Worm (Caenorhabditis elegans) whole organism, midembryonic: ENCODE data around the gene srx-48.
"Not testable (repeated sequence)": the region's sequence is repeated elsewhere in the genome, so short reads cannot be mapped to it uniquely, and the experiment has no call there.

Experiments
- T22C8.4 ChIP-seq: fragments of 200-800 bp; sonication (Bioruptor generic); IDR thresholded peaks from 2 replicates; pipeline ENCODE4 v1.3.6; 2022; ENCODE audit warnings: missing genetic modification characterization, missing compliant biosample characterization
- cog-1 ChIP-seq: sonication (generic microtip); optimal IDR thresholded peaks from 2 replicates; lab custom pipeline; 2016; ENCODE audit warnings: missing genetic modification characterization, missing compliant biosample characterization
- flt-1 ChIP-seq: fragments of 200-800 bp; sonication (Bioruptor generic); IDR thresholded peaks from 2 replicates; pipeline ENCODE4 v1.3.6; 2022; ENCODE audit warnings: missing genetic modification characterization, missing compliant biosample characterization
- klf-2 ChIP-seq: fragments of 200-800 bp; sonication (Bioruptor generic); conservative IDR thresholded peaks from 2 replicates; pipeline ENCODE4 v1.3.6; 2022; ENCODE audit warnings: missing genetic modification reagents, missing genetic modification characterization, missing compliant biosample characterization
- med-1 ChIP-seq: sonication (generic microtip); optimal IDR thresholded peaks from 2 replicates; lab custom pipeline; 2017; ENCODE audit warnings: missing genetic modification characterization, mild to moderate bottlenecking, missing compliant biosample characterization, antibody characterized with exemption, missing genetic modification reagents; ENCODE audit not compliant: insufficient read depth
- ref-1 ChIP-seq: fragments of 200-800 bp; sonication (Bioruptor generic); conservative IDR thresholded peaks from 2 replicates; pipeline ENCODE4 v1.3.6; 2022; ENCODE audit warnings: missing genetic modification reagents, missing genetic modification characterization, missing compliant biosample characterization
- tab-1 ChIP-seq: fragments of 200-800 bp; sonication (Bioruptor generic); IDR thresholded peaks from 2 replicates; pipeline ENCODE4 v1.3.6; 2022; ENCODE audit warnings: missing genetic modification characterization, missing compliant biosample characterization
- ztf-23 ChIP-seq: fragments of 200-800 bp; sonication (Bioruptor generic); IDR thresholded peaks from 2 replicates; pipeline ENCODE4 v1.3.6; 2022; ENCODE audit warnings: missing genetic modification reagents, missing genetic modification characterization, missing compliant biosample characterization
- ztf-29 ChIP-seq: fragments of 200-800 bp; sonication (Bioruptor generic); IDR thresholded peaks from 2 replicates; pipeline ENCODE4 v1.3.6; 2022; ENCODE audit warnings: missing genetic modification reagents, missing genetic modification characterization, missing compliant biosample characterization

The srx-48 gene

ce11 chrV:15259049-15259448 lies 44.5 kb downstream of the srx-48 start, which contains the start of gene srsx-37:
Gene srsx-37 (minus strand): TSS chrV:15259149.
- TF ChIP-seq T22C8.4 (no peak), cog-1 (tag; lab: Kevin White, UChicago) (no peak), tab-1 (GFP tag; lab: Robert Waterston, UW) (no peak), klf-2 (no peak), med-1 (no peak), ztf-29 (GFP tag; lab: Robert Waterston, UW) (no peak), ref-1 (GFP tag; lab: Robert Waterston, UW) (no peak), ztf-23 (no peak), flt-1 (GFP tag; lab: Robert Waterston, UW) (no peak)

ce11 chrV:15256669-15257068 lies 46.9 kb downstream of the srx-48 start, which contains the start of gene srsx-39:
Gene srsx-39 (minus strand): TSS chrV:15256769.
- TF ChIP-seq cog-1 (tag; lab: Kevin White, UChicago); T22C8.4; klf-2: not testable (repeated sequence)

- TF ChIP-seq ztf-23 (no peak), klf-2 (no peak), T22C8.4 (no peak), ztf-29 (GFP tag; lab: Robert Waterston, UW) (no peak), tab-1 (GFP tag; lab: Robert Waterston, UW) (no peak), flt-1 (GFP tag; lab: Robert Waterston, UW) (no peak)
These were observed 50.0 kb downstream of the srx-48 start, which contains the start of gene srbc-75 for ce11 chrV:15253529-15253928. Gene srbc-75 (plus strand): TSS chrV:15253829.
